Worm (Caenorhabditis elegans): Measurements from ENCODE around the gene gldi-8.

DNA sequence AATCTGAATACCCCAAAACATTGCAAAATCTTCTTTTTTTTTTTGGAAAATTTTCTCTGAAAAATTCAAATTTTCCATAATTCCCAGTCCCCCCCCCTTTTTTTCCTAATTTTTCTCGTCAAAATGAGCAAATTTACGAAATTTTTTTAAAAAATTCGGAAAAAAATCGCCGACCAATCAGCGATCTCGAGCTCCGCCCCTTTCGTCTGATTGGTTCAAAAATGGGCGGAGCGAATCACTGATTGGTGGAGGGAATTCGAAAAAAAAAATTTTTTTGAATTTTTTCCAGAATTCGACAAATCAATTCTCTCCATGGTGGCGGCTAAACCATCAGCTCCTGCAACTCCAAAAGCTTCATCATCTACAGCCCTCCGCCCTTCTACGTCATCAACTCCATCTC lies 39.1 kb upstream of the gldi-8 start:
- TF ChIP-seq nhr-11 (tag; optimal IDR thresholded peaks at IDR 0.05): no peak
- TF ChIP-seq nhr-25 (tag; optimal IDR thresholded peaks at IDR 0.05): no peak
- no peak for TF ChIP-seq ztf-11 (tag; optimal IDR thresholded peaks at IDR 0.05)

Measured in whole organism, L3 larva.